Worm (Caenorhabditis elegans) whole organism, late embryonic: Measurements from ENCODE around the gene M163.1.
A peak's percentile ranks its signal among the peaks of the same experiment; 100 is the strongest.

Experiments used
- C08G9.2 ChIP-seq: sonication (generic microtip); optimal IDR thresholded peaks from 2 replicates; lab custom pipeline; 2016; ENCODE audit warnings: mild to moderate bottlenecking, missing genetic modification characterization, moderate library complexity, missing compliant biosample characterization
- F13H6.1 ChIP-seq: sonication (generic microtip); optimal IDR thresholded peaks from 2 replicates; lab custom pipeline; 2016; ENCODE audit warnings: missing genetic modification characterization, missing compliant biosample characterization
- K02D7.2 ChIP-seq: sonication (generic microtip); optimal IDR thresholded peaks from 2 replicates; lab custom pipeline; 2017; ENCODE audit warnings: mild to moderate bottlenecking, missing genetic modification characterization, missing compliant biosample characterization
- T23F11.4 ChIP-seq: fragments of 200-800 bp; sonication (Bioruptor generic); optimal IDR thresholded peaks from 2 replicates; lab custom pipeline; 2018; ENCODE audit warnings: mild to moderate bottlenecking, missing genetic modification characterization, missing compliant biosample characterization
- Y22D7AL.16 ChIP-seq: sonication (generic microtip); optimal IDR thresholded peaks from 2 replicates; lab custom pipeline; 2016; ENCODE audit warnings: missing genetic modification characterization, missing compliant biosample characterization
- ahr-1 ChIP-seq: sonication (generic microtip); optimal IDR thresholded peaks from 2 replicates; lab custom pipeline; 2016; ENCODE audit warnings: missing genetic modification characterization, missing compliant biosample characterization
- ceh-19 ChIP-seq: fragments of 200-800 bp; sonication (Bioruptor generic); optimal IDR thresholded peaks from 2 replicates; lab custom pipeline; 2018; ENCODE audit warnings: mild to moderate bottlenecking, missing genetic modification characterization, missing compliant biosample characterization
- ceh-22 ChIP-seq: sonication (generic microtip); optimal IDR thresholded peaks from 2 replicates; lab custom pipeline; 2017; ENCODE audit warnings: missing biosample characterization, missing genetic modification characterization
- ceh-24 ChIP-seq: sonication (generic microtip); optimal IDR thresholded peaks from 2 replicates; lab custom pipeline; 2016; ENCODE audit warnings: mild to moderate bottlenecking, missing genetic modification characterization, missing compliant biosample characterization
- ceh-30 ChIP-seq: fragments of 150-350 bp; optimal IDR thresholded peaks from 2 replicates; lab custom pipeline; 2014; ENCODE audit warnings: missing biosample characterization, missing genetic modification characterization
- ceh-31 ChIP-seq: sonication (generic microtip); optimal IDR thresholded peaks from 2 replicates; lab custom pipeline; 2016; ENCODE audit warnings: missing genetic modification characterization, missing compliant biosample characterization
- ceh-6 ChIP-seq: fragments of 200-800 bp; sonication (Bioruptor generic); optimal IDR thresholded peaks from 2 replicates; lab custom pipeline; 2018; ENCODE audit warnings: mild to moderate bottlenecking, missing genetic modification characterization, missing compliant biosample characterization
- ceh-9 ChIP-seq: sonication (generic microtip); optimal IDR thresholded peaks from 2 replicates; lab custom pipeline; 2016; ENCODE audit warnings: mild to moderate bottlenecking, missing genetic modification characterization, inconsistent platforms, missing compliant biosample characterization
- che-1 ChIP-seq: sonication (generic microtip); optimal IDR thresholded peaks from 2 replicates; lab custom pipeline; 2016; ENCODE audit warnings: mild to moderate bottlenecking, missing genetic modification characterization, missing compliant biosample characterization
- dmd-4 ChIP-seq: sonication (generic microtip); optimal IDR thresholded peaks from 2 replicates; lab custom pipeline; 2016; ENCODE audit warnings: borderline replicate concordance, missing genetic modification characterization, missing compliant biosample characterization
- dve-1 ChIP-seq: sonication (generic microtip); optimal IDR thresholded peaks from 2 replicates; lab custom pipeline; 2017; ENCODE audit warnings: antibody characterized with exemption, mild to moderate bottlenecking, missing genetic modification characterization, missing compliant biosample characterization
- elt-2 ChIP-seq: sonication (generic microtip); optimal IDR thresholded peaks from 2 replicates; lab custom pipeline; 2016; ENCODE audit warnings: missing genetic modification reagents, missing genetic modification characterization, missing compliant biosample characterization
- ets-4 ChIP-seq: sonication (generic microtip); optimal IDR thresholded peaks from 2 replicates; lab custom pipeline; 2016; ENCODE audit warnings: missing genetic modification characterization, missing compliant biosample characterization
- fax-1 ChIP-seq: sonication (generic microtip); optimal IDR thresholded peaks from 2 replicates; lab custom pipeline; 2016; ENCODE audit warnings: missing genotype, missing genetic modification characterization, missing compliant biosample characterization
- fkh-10 ChIP-seq: fragments of 150-350 bp; optimal IDR thresholded peaks from 2 replicates; lab custom pipeline; 2014; ENCODE audit warnings: missing biosample characterization, missing genetic modification reagents, missing genetic modification characterization
- hlh-13 ChIP-seq: fragments of 200-800 bp; sonication (Bioruptor generic); optimal IDR thresholded peaks from 2 replicates; lab custom pipeline; 2018; ENCODE audit warnings: mild to moderate bottlenecking, missing genetic modification characterization, missing compliant biosample characterization
- hlh-15 ChIP-seq: sonication (generic microtip); optimal IDR thresholded peaks from 2 replicates; lab custom pipeline; 2016; ENCODE audit warnings: missing genetic modification characterization, missing compliant biosample characterization
- hlh-30 ChIP-seq: sonication (generic microtip); optimal IDR thresholded peaks from 2 replicates; lab custom pipeline; 2017; ENCODE audit warnings: antibody characterized with exemption, missing genetic modification characterization, missing compliant biosample characterization; ENCODE audit not compliant: insufficient read depth
- hlh-6 ChIP-seq: sonication (generic microtip); optimal IDR thresholded peaks from 2 replicates; lab custom pipeline; 2016; ENCODE audit warnings: missing genotype, missing genetic modification characterization, missing compliant biosample characterization
- lin-11 ChIP-seq: fragments of 200-800 bp; sonication (Bioruptor generic); optimal IDR thresholded peaks from 2 replicates; lab custom pipeline; 2018; ENCODE audit warnings: mild to moderate bottlenecking, missing genetic modification characterization, missing compliant biosample characterization
- madf-2 ChIP-seq: sonication (generic microtip); optimal IDR thresholded peaks from 2 replicates; lab custom pipeline; 2017; ENCODE audit warnings: missing genetic modification characterization, missing compliant biosample characterization
- mec-3 ChIP-seq: sonication (generic microtip); optimal IDR thresholded peaks from 2 replicates; lab custom pipeline; 2016; ENCODE audit warnings: borderline replicate concordance, missing genetic modification characterization, missing compliant biosample characterization
- nfya-1 ChIP-seq: sonication (generic microtip); optimal IDR thresholded peaks from 2 replicates; lab custom pipeline; 2017; ENCODE audit warnings: missing genetic modification characterization, mild to moderate bottlenecking, missing compliant biosample characterization, antibody characterized with exemption, moderate library complexity
- nhr-11 ChIP-seq: fragments of 150-350 bp; optimal IDR thresholded peaks from 2 replicates; lab custom pipeline; 2014; ENCODE audit warnings: missing biosample characterization, missing genetic modification characterization
- nhr-232 ChIP-seq: sonication (generic microtip); optimal IDR thresholded peaks from 2 replicates; lab custom pipeline; 2016; ENCODE audit warnings: missing genetic modification characterization, missing compliant biosample characterization
- odd-2 ChIP-seq: sonication (generic microtip); optimal IDR thresholded peaks from 2 replicates; lab custom pipeline; 2017; ENCODE audit warnings: antibody characterized with exemption, mild to moderate bottlenecking, missing genetic modification characterization, missing compliant biosample characterization
- pag-3 ChIP-seq: sonication (generic microtip); optimal IDR thresholded peaks from 2 replicates; lab custom pipeline; 2016; ENCODE audit warnings: missing compliant biosample characterization, missing genetic modification characterization, borderline replicate concordance
- pat-9 ChIP-seq: fragments of 200-800 bp; sonication (Bioruptor generic); optimal IDR thresholded peaks from 2 replicates; lab custom pipeline; 2018; ENCODE audit warnings: mild to moderate bottlenecking, missing genetic modification characterization, moderate library complexity, missing compliant biosample characterization
- pax-1 ChIP-seq: fragments of 150-350 bp; optimal IDR thresholded peaks from 2 replicates; lab custom pipeline; 2014; ENCODE audit warnings: missing biosample characterization, missing genetic modification characterization
- pha-2 ChIP-seq: sonication (generic microtip); optimal IDR thresholded peaks from 2 replicates; lab custom pipeline; 2017; ENCODE audit warnings: mild to moderate bottlenecking, missing genetic modification characterization, missing compliant biosample characterization
- pqm-1 ChIP-seq: sonication (generic microtip); optimal IDR thresholded peaks from 2 replicates; lab custom pipeline; 2016; ENCODE audit warnings: missing genetic modification characterization, missing compliant biosample characterization
- ref-2 ChIP-seq: sonication (generic microtip); optimal IDR thresholded peaks from 2 replicates; lab custom pipeline; 2016; ENCODE audit warnings: missing genetic modification characterization, missing compliant biosample characterization
- rnt-1 ChIP-seq: sonication (generic microtip); optimal IDR thresholded peaks from 2 replicates; lab custom pipeline; 2016; ENCODE audit warnings: missing genetic modification characterization, missing compliant biosample characterization
- sdc-2 ChIP-seq: sonication (generic microtip); optimal IDR thresholded peaks from 2 replicates; lab custom pipeline; 2016; ENCODE audit warnings: missing genotype, missing genetic modification characterization, missing compliant biosample characterization
- syd-9 ChIP-seq: sonication (generic microtip); optimal IDR thresholded peaks from 2 replicates; lab custom pipeline; 2016; ENCODE audit warnings: mild to moderate bottlenecking, missing genetic modification characterization, moderate library complexity, missing compliant biosample characterization
- tbx-7 ChIP-seq: sonication (generic microtip); optimal IDR thresholded peaks from 2 replicates; lab custom pipeline; 2016; ENCODE audit warnings: missing genotype, missing genetic modification characterization, missing compliant biosample characterization
- ttx-3 ChIP-seq: sonication (generic microtip); optimal IDR thresholded peaks from 2 replicates; lab custom pipeline; 2016; ENCODE audit warnings: missing genetic modification reagents, missing genetic modification characterization, missing compliant biosample characterization
- unc-3 ChIP-seq, 2 experiments: fragments of 200-800 bp in 1 of 2; sonication (Bioruptor generic) in 1 of 2; sonication (generic microtip) in 1 of 2; conservative IDR thresholded peaks in 1 of 2; optimal IDR thresholded peaks in 1 of 2; 2 replicates each; pipeline versions ENCODE4 v1.3.6 to Lab custom; 2016 to 2022; ENCODE audit warnings: missing compliant biosample characterization in 2 of 2, missing genetic modification characterization in 2 of 2, missing genetic modification reagents in 1 of 2
- unc-42 ChIP-seq: sonication (generic microtip); optimal IDR thresholded peaks from 2 replicates; lab custom pipeline; 2016; ENCODE audit warnings: missing genotype, missing genetic modification characterization, missing compliant biosample characterization
- unc-55 ChIP-seq: sonication (generic microtip); optimal IDR thresholded peaks from 2 replicates; lab custom pipeline; 2017; ENCODE audit warnings: missing biosample characterization, missing genetic modification reagents, missing genetic modification characterization
- ztf-16 ChIP-seq: sonication (generic microtip); optimal IDR thresholded peaks from 2 replicates; lab custom pipeline; 2017; ENCODE audit warnings: missing genetic modification characterization, missing compliant biosample characterization

The M163.1 gene

ce11 chrX:14527559-14527958 is 23.9 kb upstream of the M163.1 start, which contains the start of gene nspc-18:
Gene nspc-18 (minus strand): TSS chrX:14527659.
- TF ChIP-seq nhr-11 (no peak), ttx-3 (tag; lab: Kevin White, UChicago) (no peak), lin-11 (tag; lab: Kevin White, UChicago) (no peak), unc-3 (GFP tag; conservative IDR thresholded peaks at IDR 0.05; lab: Robert Waterston, UW) (no peak), unc-3 (tag; optimal IDR thresholded peaks at IDR 0.05; lab: Kevin White, UChicago) (no peak), fkh-10 (GFP tag; lab: Kevin White, UChicago) (no peak), dmd-4 (tag; lab: Kevin White, UChicago) (no peak), pqm-1 (tag; lab: Kevin White, UChicago) (no peak)

ce11 chrX:14525325-14526305 is 22.0 kb upstream of the M163.1 start:
- TF ChIP-seq ceh-31 (tag; lab: Kevin White, UChicago) (peak; percentile 96), ceh-22 (tag; lab: Kevin White, UChicago) (peak; percentile 78), dmd-4 (tag; lab: Kevin White, UChicago) (no peak), tbx-7 (tag; lab: Kevin White, UChicago) (peak; percentile 56), fax-1 (no peak), ceh-19 (peak; percentile 40), hlh-13 (GFP tag; lab: Kevin White, UChicago) (no peak), elt-2 (tag; lab: Kevin White, UChicago) (peak; percentile 82), T23F11.4 (GFP tag; lab: Kevin White, UChicago) (peak; percentile 42), F13H6.1 (tag; lab: Kevin White, UChicago) (peak; percentile 64), sdc-2 (tag; lab: Kevin White, UChicago) (peak; percentile 100), odd-2 (peak; percentile 55), madf-2 (tag; lab: Kevin White, UChicago) (peak; percentile 67), ttx-3 (tag; lab: Kevin White, UChicago) (peak; percentile 75), rnt-1 (peak; percentile 90), mec-3 (tag; lab: Kevin White, UChicago) (no peak), unc-42 (tag; lab: Kevin White, UChicago) (peak; percentile 98), K02D7.2 (no peak), C08G9.2 (tag; lab: Kevin White, UChicago) (peak; percentile 68), pax-1 (tag; lab: Kevin White, UChicago) (peak; percentile 91), pha-2 (tag; lab: Kevin White, UChicago) (peak; percentile 68), syd-9 (tag; lab: Kevin White, UChicago) (peak; percentile 79), nfya-1 (tag; lab: Kevin White, UChicago) (peak; percentile 98), nhr-232 (tag; lab: Kevin White, UChicago) (no peak), ref-2 (tag; lab: Kevin White, UChicago) (peak; percentile 95), hlh-6 (tag; lab: Kevin White, UChicago) (no peak), pag-3 (tag; lab: Kevin White, UChicago) (no peak), unc-55 (GFP tag; lab: Kevin White, UChicago) (peak; percentile 94), ceh-9 (no peak), che-1 (tag; lab: Kevin White, UChicago) (no peak), lin-11 (tag; lab: Kevin White, UChicago) (peak; percentile 25), ceh-30 (tag; lab: Kevin White, UChicago) (peak; percentile 92), ztf-16 (tag; lab: Kevin White, UChicago) (peak; percentile 79), ceh-6 (GFP tag; lab: Kevin White, UChicago) (peak; percentile 61), hlh-30 (tag; lab: Kevin White, UChicago) (peak; percentile 87), hlh-15 (tag; lab: Kevin White, UChicago) (peak; percentile 13), ahr-1 (tag; lab: Kevin White, UChicago) (peak; percentile 62), unc-3 (GFP tag; conservative IDR thresholded peaks at IDR 0.05; lab: Robert Waterston, UW) (0 out of 2 replicates have a peak, but pooled peaks have one; percentile 53), unc-3 (tag; optimal IDR thresholded peaks at IDR 0.05; lab: Kevin White, UChicago) (peak; percentile 64), ets-4 (tag; lab: Kevin White, UChicago) (peak; percentile 75), Y22D7AL.16 (tag; lab: Kevin White, UChicago) (no peak), dve-1 (tag; lab: Kevin White, UChicago) (peak; percentile 96), pqm-1 (tag; lab: Kevin White, UChicago) (peak; percentile 84), ceh-24 (tag; lab: Kevin White, UChicago) (no peak), pat-9 (peak; percentile 27)
